Fruit fly (Drosophila melanogaster) whole organism, prepupa: Measurements from ENCODE around the gene CG11586.

Source experiments
- Blimp-1 ChIP-seq: fragments of 200-800 bp; sonication (Bioruptor generic); optimal IDR thresholded peaks from 3 replicates; lab custom pipeline; 2017; ENCODE audit warnings: missing biosample characterization, missing genetic modification characterization, mild to moderate bottlenecking, moderate library complexity, missing genetic modification reagents
- CG10631 ChIP-seq: fragments of 200-800 bp; sonication (Bioruptor generic); optimal IDR thresholded peaks from 2 replicates; lab custom pipeline; 2016; ENCODE audit warnings: missing biosample characterization, missing genetic modification characterization
- CG11762 ChIP-seq: fragments of 200-800 bp; sonication (Bioruptor generic); optimal IDR thresholded peaks from 3 replicates; lab custom pipeline; 2016; ENCODE audit warnings: missing biosample characterization, missing genetic modification characterization; ENCODE audit not compliant: insufficient read depth
- CG11902 ChIP-seq: fragments of 200-800 bp; sonication (Bioruptor generic); optimal IDR thresholded peaks from 3 replicates; lab custom pipeline; 2016; ENCODE audit warnings: missing biosample characterization, missing genetic modification characterization
- CG16779 ChIP-seq: fragments of 200-800 bp; sonication (Bioruptor generic); optimal IDR thresholded peaks from 3 replicates; lab custom pipeline; 2017; ENCODE audit warnings: missing biosample characterization, mild to moderate bottlenecking, missing genetic modification characterization
- CG32006 ChIP-seq: fragments of 200-800 bp; sonication (Bioruptor generic); optimal IDR thresholded peaks from 3 replicates; lab custom pipeline; 2017; ENCODE audit warnings: missing biosample characterization, mild to moderate bottlenecking, missing genetic modification characterization
- CG34406 ChIP-seq: fragments of 200-800 bp; sonication (Bioruptor generic); optimal IDR thresholded peaks from 3 replicates; lab custom pipeline; 2016; ENCODE audit warnings: missing biosample characterization, missing genetic modification characterization
- CG4318 ChIP-seq: fragments of 200-800 bp; sonication (Bioruptor generic); optimal IDR thresholded peaks from 3 replicates; lab custom pipeline; 2017; ENCODE audit warnings: missing biosample characterization, mild to moderate bottlenecking, missing genetic modification characterization
- CG6163 ChIP-seq: fragments of 200-800 bp; sonication (Bioruptor generic); IDR thresholded peaks from 3 replicates; pipeline ENCODE4 v1.3.6; 2022; ENCODE audit warnings: missing biosample characterization, missing genetic modification characterization
- CG6276 ChIP-seq: fragments of 200-800 bp; sonication (Bioruptor generic); optimal IDR thresholded peaks from 2 replicates; lab custom pipeline; 2017; ENCODE audit warnings: missing biosample characterization, mild to moderate bottlenecking, missing genetic modification characterization
- CG6792 ChIP-seq: fragments of 200-800 bp; sonication (Bioruptor generic); optimal IDR thresholded peaks from 3 replicates; lab custom pipeline; 2016; ENCODE audit warnings: missing biosample characterization, missing genetic modification characterization
- CG6808 ChIP-seq: fragments of 200-800 bp; sonication (Bioruptor generic); optimal IDR thresholded peaks from 3 replicates; lab custom pipeline; 2017; ENCODE audit warnings: missing biosample characterization, missing genetic modification characterization, mild to moderate bottlenecking, moderate library complexity, missing genetic modification reagents
- CG8119 ChIP-seq: fragments of 200-800 bp; sonication (Bioruptor generic); IDR thresholded peaks from 3 replicates; pipeline ENCODE4 v1.3.6; 2022; ENCODE audit warnings: missing biosample characterization, missing genetic modification characterization
- CG8319 ChIP-seq: fragments of 200-800 bp; sonication (Bioruptor generic); optimal IDR thresholded peaks from 3 replicates; lab custom pipeline; 2016; ENCODE audit warnings: missing biosample characterization, missing genetic modification characterization
- CG8632 ChIP-seq: fragments of 200-800 bp; sonication (Bioruptor generic); optimal IDR thresholded peaks from 3 replicates; lab custom pipeline; 2016; ENCODE audit warnings: missing biosample characterization, missing genetic modification characterization
- CG9139 ChIP-seq: fragments of 200-800 bp; sonication (Bioruptor generic); optimal IDR thresholded peaks from 3 replicates; lab custom pipeline; 2017; ENCODE audit warnings: missing biosample characterization, mild to moderate bottlenecking, missing genetic modification characterization
- Eip75B ChIP-seq: fragments of 200-800 bp; sonication (Bioruptor generic); optimal IDR thresholded peaks from 3 replicates; lab custom pipeline; 2016; ENCODE audit warnings: missing biosample characterization, missing genetic modification characterization
- Eip78C ChIP-seq: fragments of 200-800 bp; sonication (Bioruptor generic); peaks from one replicate; lab custom pipeline; 2016; ENCODE audit warnings: missing biosample characterization, missing genetic modification characterization
- Eip93F ChIP-seq: fragments of 200-800 bp; sonication (Bioruptor generic); optimal IDR thresholded peaks from 2 replicates; lab custom pipeline; 2016; ENCODE audit warnings: missing biosample characterization, mild to moderate bottlenecking, missing genetic modification characterization
- Ets21C ChIP-seq: fragments of 200-800 bp; sonication (Bioruptor generic); optimal IDR thresholded peaks from 3 replicates; lab custom pipeline; 2016; ENCODE audit warnings: missing biosample characterization, missing genetic modification characterization
- Ets96B ChIP-seq: fragments of 200-800 bp; optimal IDR thresholded peaks from 2 replicates; lab custom pipeline; 2019; ENCODE audit warnings: missing biosample characterization, mild to moderate bottlenecking, missing genetic modification characterization, moderate library complexity
- Gug ChIP-seq: fragments of 200-800 bp; sonication (Bioruptor generic); IDR thresholded peaks from 2 replicates; pipeline ENCODE4 v1.3.6; 2022; ENCODE audit warnings: missing biosample characterization, missing genetic modification characterization
- Hr38 ChIP-seq: sonication (Bioruptor generic); optimal IDR thresholded peaks from 2 replicates; lab custom pipeline; 2016; ENCODE audit warnings: missing biosample characterization, missing genetic modification characterization
- Hr39 ChIP-seq: fragments of 200-800 bp; sonication (Bioruptor generic); optimal IDR thresholded peaks from 2 replicates; lab custom pipeline; 2016; ENCODE audit warnings: missing biosample characterization, missing genetic modification characterization
- Hr4 ChIP-seq: fragments of 200-800 bp; sonication (Bioruptor generic); optimal IDR thresholded peaks from 3 replicates; lab custom pipeline; 2016; ENCODE audit warnings: missing biosample characterization, missing genetic modification characterization
- Lpt ChIP-seq: fragments of 200-800 bp; sonication (Bioruptor generic); optimal IDR thresholded peaks from 3 replicates; lab custom pipeline; 2016; ENCODE audit warnings: missing biosample characterization, missing genetic modification characterization
- Met ChIP-seq: fragments of 200-800 bp; sonication (Bioruptor generic); optimal IDR thresholded peaks from 3 replicates; lab custom pipeline; 2016; ENCODE audit warnings: missing biosample characterization, missing genetic modification characterization
- OdsH ChIP-seq: fragments of 200-800 bp; sonication (Bioruptor generic); optimal IDR thresholded peaks from 3 replicates; lab custom pipeline; 2016; ENCODE audit warnings: missing biosample characterization, missing genetic modification characterization
- Smox ChIP-seq: fragments of 200-800 bp; sonication (Bioruptor generic); optimal IDR thresholded peaks from 3 replicates; lab custom pipeline; 2016; ENCODE audit warnings: missing biosample characterization, missing genetic modification characterization
- Sox102F ChIP-seq: fragments of 200-800 bp; sonication (Bioruptor generic); optimal IDR thresholded peaks from 2 replicates; lab custom pipeline; 2016; ENCODE audit warnings: missing biosample characterization, mild to moderate bottlenecking, missing genetic modification characterization
- Sox14 ChIP-seq: fragments of 200-800 bp; sonication (Bioruptor generic); optimal IDR thresholded peaks from 3 replicates; lab custom pipeline; 2016; ENCODE audit warnings: missing biosample characterization, missing genetic modification characterization
- Sox15 ChIP-seq: fragments of 200-800 bp; sonication (Bioruptor generic); optimal IDR thresholded peaks from 3 replicates; lab custom pipeline; 2016; ENCODE audit warnings: missing biosample characterization, missing genetic modification characterization
- achi ChIP-seq: fragments of 200-800 bp; sonication (Bioruptor generic); optimal IDR thresholded peaks from 3 replicates; lab custom pipeline; 2016; ENCODE audit warnings: missing biosample characterization, missing genetic modification characterization
- cyc ChIP-seq: fragments of 200-800 bp; sonication (Bioruptor generic); optimal IDR thresholded peaks from 3 replicates; lab custom pipeline; 2016; ENCODE audit warnings: missing biosample characterization, missing genetic modification characterization
- dac ChIP-seq: fragments of 200-800 bp; sonication (Bioruptor generic); optimal IDR thresholded peaks from 2 replicates; lab custom pipeline; 2017; ENCODE audit warnings: missing biosample characterization, mild to moderate bottlenecking, missing genetic modification characterization
- dsx ChIP-seq: fragments of 200-800 bp; optimal IDR thresholded peaks from 3 replicates; lab custom pipeline; 2019; ENCODE audit warnings: missing biosample characterization, mild to moderate bottlenecking, missing genetic modification characterization, moderate library complexity; ENCODE audit not compliant: poor library complexity, severe bottlenecking
- eg ChIP-seq: fragments of 200-800 bp; sonication (Bioruptor generic); IDR thresholded peaks from 3 replicates; pipeline ENCODE4 v1.3.6; 2022; ENCODE audit warnings: missing biosample characterization, missing genetic modification characterization
- fd59A ChIP-seq: fragments of 200-800 bp; sonication (Bioruptor generic); optimal IDR thresholded peaks from 2 replicates; lab custom pipeline; 2017; ENCODE audit warnings: missing biosample characterization, mild to moderate bottlenecking, missing genetic modification characterization, missing genetic modification reagents
- fd85E ChIP-seq: fragments of 200-800 bp; sonication (Bioruptor generic); optimal IDR thresholded peaks from 3 replicates; lab custom pipeline; 2016; ENCODE audit warnings: missing biosample characterization, missing genetic modification characterization
- fkh ChIP-seq: fragments of 200-800 bp; sonication (Bioruptor generic); optimal IDR thresholded peaks from 3 replicates; lab custom pipeline; 2017; ENCODE audit warnings: missing biosample characterization, mild to moderate bottlenecking, missing genetic modification characterization, moderate library complexity
- lz ChIP-seq: fragments of 200-800 bp; sonication (Bioruptor generic); optimal IDR thresholded peaks from 3 replicates; lab custom pipeline; 2016; ENCODE audit warnings: missing biosample characterization, missing genetic modification characterization
- net ChIP-seq: fragments of 200-800 bp; sonication (Bioruptor generic); optimal IDR thresholded peaks from 3 replicates; lab custom pipeline; 2016; ENCODE audit warnings: missing biosample characterization, missing genetic modification characterization
- pdm3 ChIP-seq: fragments of 200-800 bp; sonication (Bioruptor generic); optimal IDR thresholded peaks from 3 replicates; lab custom pipeline; 2016; ENCODE audit warnings: missing biosample characterization, missing genetic modification characterization
- spab ChIP-seq: fragments of 200-800 bp; sonication (Bioruptor generic); optimal IDR thresholded peaks from 2 replicates; lab custom pipeline; 2017; ENCODE audit warnings: missing biosample characterization, mild to moderate bottlenecking, missing genetic modification characterization, missing genetic modification reagents
- ss ChIP-seq, 2 experiments: fragments of 200-800 bp; sonication (Bioruptor generic); optimal IDR thresholded peaks; 2 replicates in 1 of 2; 3 replicates in 1 of 2; lab custom pipeline; 2017 to 2018; ENCODE audit warnings: mild to moderate bottlenecking in 2 of 2, missing biosample characterization in 2 of 2, missing genetic modification characterization in 2 of 2, moderate library complexity in 1 of 2
- svp ChIP-seq: fragments of 200-800 bp; sonication (Bioruptor generic); peaks from one replicate; lab custom pipeline; 2016; ENCODE audit warnings: missing biosample characterization, missing genetic modification characterization
- topi ChIP-seq: fragments of 200-800 bp; sonication (Bioruptor generic); optimal IDR thresholded peaks from 3 replicates; lab custom pipeline; 2016; ENCODE audit warnings: missing biosample characterization, missing genetic modification characterization
- vri ChIP-seq: fragments of 200-800 bp; sonication (Bioruptor generic); optimal IDR thresholded peaks from 3 replicates; lab custom pipeline; 2016; ENCODE audit warnings: missing biosample characterization, mild to moderate bottlenecking, missing genetic modification characterization

Gene CG11586

DNA sequence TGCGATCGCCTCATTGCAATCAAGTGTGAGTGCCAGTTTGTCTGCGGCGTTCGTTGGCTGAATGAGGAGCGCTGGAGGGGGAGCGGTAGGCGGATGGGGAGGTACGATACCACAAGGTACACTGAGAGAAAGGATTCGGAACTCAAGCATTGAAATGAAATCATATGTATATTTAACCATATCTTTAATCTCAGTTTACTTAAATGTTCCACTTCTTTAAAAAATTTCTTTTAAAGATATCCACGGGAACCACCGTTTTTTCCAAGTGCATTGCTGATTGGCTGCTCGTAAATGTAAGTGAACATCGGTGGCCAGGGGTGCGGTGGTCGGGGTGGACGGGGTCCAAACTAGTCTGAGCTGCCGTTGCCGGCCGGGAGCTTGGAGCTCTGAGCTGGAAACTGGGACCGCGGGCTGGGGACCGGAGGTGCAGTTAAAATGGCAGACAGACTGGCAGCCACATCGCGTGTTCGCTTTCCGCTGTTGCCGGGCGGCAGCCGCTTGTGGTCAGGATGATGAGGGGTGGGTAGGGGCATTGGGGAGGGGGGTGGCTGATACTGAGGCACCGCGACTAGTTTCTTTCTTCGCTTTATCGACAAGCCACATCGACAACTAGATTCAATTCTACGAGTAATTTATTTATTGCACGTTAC, 34.0 kb downstream of the CG11586 start (continued):
- TF ChIP-seq Eip93F (GFP tag; lab: Kevin White, UChicago): peak; percentile 88
- TF ChIP-seq Gug (GFP tag; lab: Robert Waterston, UW): peak; percentile 99
- TF ChIP-seq Blimp-1: peak; percentile 89
- peak; percentile 97 for TF ChIP-seq CG34406 (GFP tag; lab: Kevin White, UChicago)
- peak; percentile 98 for TF ChIP-seq topi
- peak; percentile 99 for TF ChIP-seq CG6808 (GFP tag; lab: Kevin White, UChicago)
- peak; percentile 99 for TF ChIP-seq spab (GFP tag; lab: Kevin White, UChicago)
- TF ChIP-seq Sox102F (GFP tag; lab: Kevin White, UChicago): peak; percentile 95
- peak; percentile 97 for TF ChIP-seq Met
- TF ChIP-seq Smox (GFP tag; lab: Kevin White, UChicago): peak; percentile 91
- peak; percentile 98 to 99 for TF ChIP-seq ss (GFP tag; optimal IDR thresholded peaks at IDR 0.05; lab: Kevin White, UChicago)
- peak; percentile 91 for TF ChIP-seq Ets21C
- TF ChIP-seq achi: peak; percentile 98
- TF ChIP-seq lz (GFP tag; lab: Kevin White, UChicago): peak; percentile 98
- TF ChIP-seq CG11902 (GFP tag; lab: Kevin White, UChicago): peak; percentile 97
- TF ChIP-seq OdsH (GFP tag; lab: Kevin White, UChicago): peak; percentile 98
- peak; percentile 98 for TF ChIP-seq pdm3 (GFP tag; lab: Kevin White, UChicago)
- peak; percentile 99 for TF ChIP-seq Hr4
- peak; percentile 99 for TF ChIP-seq fd59A (GFP tag; lab: Kevin White, UChicago)
- peak; percentile 99 for TF ChIP-seq Eip75B (GFP tag; lab: Kevin White, UChicago)
- peak; percentile 99 for TF ChIP-seq CG6163 (GFP tag; lab: Robert Waterston, UW)
- peak; percentile 98 for TF ChIP-seq CG8632
- peak; percentile 99 for TF ChIP-seq CG10631 (GFP tag; lab: Kevin White, UChicago)
- peak; percentile 97 for TF ChIP-seq dac
- peak; percentile 99 for TF ChIP-seq svp (GFP tag; lab: Kevin White, UChicago)
- TF ChIP-seq cyc (GFP tag; lab: Kevin White, UChicago): peak; percentile 97
- peak; percentile 98 for TF ChIP-seq net (GFP tag; lab: Kevin White, UChicago)
- peak; percentile 93 for TF ChIP-seq Sox15 (GFP tag; lab: Kevin White, UChicago)
- TF ChIP-seq fd85E (GFP tag; lab: Kevin White, UChicago): peak; percentile 80
- peak; percentile 97 for TF ChIP-seq Lpt
- TF ChIP-seq CG8119 (GFP tag; lab: Robert Waterston, UW): peak; percentile 100
- peak; percentile 99 for TF ChIP-seq Ets96B (tag; lab: Kevin White, UChicago)
- peak; percentile 99 for TF ChIP-seq CG32006 (GFP tag; lab: Kevin White, UChicago)
- peak; percentile 88 for TF ChIP-seq vri
- peak; percentile 98 for TF ChIP-seq dsx (GFP tag; lab: Kevin White, UChicago)

DNA sequence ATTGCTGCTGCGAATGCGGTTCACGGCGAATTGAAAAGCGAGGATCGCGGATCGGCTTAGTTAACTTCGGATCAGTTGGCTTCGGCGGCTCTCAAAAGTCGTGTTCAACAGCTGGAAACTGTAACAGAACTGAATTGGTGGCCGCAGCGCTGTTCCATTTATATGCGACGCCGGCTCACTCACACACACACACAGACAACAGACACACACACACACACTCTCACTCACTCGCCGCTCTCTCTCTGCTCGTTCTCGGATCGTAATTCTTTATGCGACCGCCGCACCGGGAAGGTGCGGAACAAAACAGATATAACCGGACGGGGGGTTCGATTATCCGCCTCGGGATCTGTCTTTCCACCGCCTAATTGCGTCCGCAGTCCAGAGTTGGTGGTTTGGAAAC, 35.1 kb downstream of the CG11586 start, which contains the start of gene CG46460:
TSS of gene CG46460 (minus strand) at position 139 of the 400 bp plus-strand sequence.
- TF ChIP-seq Ets21C: peak; percentile 26
- peak; percentile 83 for TF ChIP-seq svp (GFP tag; lab: Kevin White, UChicago)
- 0 out of 2 replicates have a peak, but pooled peaks have one; percentile 9 for TF ChIP-seq Gug (GFP tag; lab: Robert Waterston, UW)
- TF ChIP-seq Eip75B (GFP tag; lab: Kevin White, UChicago): peak; percentile 31
- no peak for TF ChIP-seq achi
- TF ChIP-seq CG32006 (GFP tag; lab: Kevin White, UChicago): no peak
- TF ChIP-seq vri: no peak
- TF ChIP-seq CG6792 (GFP tag; lab: Kevin White, UChicago): no peak
- TF ChIP-seq lz (GFP tag; lab: Kevin White, UChicago): peak; percentile 49
- no peak for TF ChIP-seq Sox14
- no peak for TF ChIP-seq CG11762
- TF ChIP-seq OdsH (GFP tag; lab: Kevin White, UChicago): no peak
- peak; percentile 25 for TF ChIP-seq Ets96B (tag; lab: Kevin White, UChicago)
- no peak for TF ChIP-seq Eip93F (GFP tag; lab: Kevin White, UChicago)
- TF ChIP-seq Hr39 (GFP tag; lab: Kevin White, UChicago): no peak
- no peak for TF ChIP-seq Hr38 (GFP tag; lab: Kevin White, UChicago)
- TF ChIP-seq CG11902 (GFP tag; lab: Kevin White, UChicago): no peak
- TF ChIP-seq topi: peak; percentile 11
- peak; percentile 11 for TF ChIP-seq CG9139
- TF ChIP-seq eg (GFP tag; lab: Robert Waterston, UW): peak; percentile 45; the same call in 1 of the 3 replicates
- TF ChIP-seq dac: no peak
- no peak for TF ChIP-seq CG6276 (GFP tag; lab: Kevin White, UChicago)
- no peak for TF ChIP-seq Eip78C
- no peak for TF ChIP-seq CG4318
- peak; percentile 1 for TF ChIP-seq CG16779
- no peak for TF ChIP-seq CG10631 (GFP tag; lab: Kevin White, UChicago)
- TF ChIP-seq cyc (GFP tag; lab: Kevin White, UChicago): peak; percentile 25
- no peak for TF ChIP-seq CG8319 (GFP tag; lab: Kevin White, UChicago)
- TF ChIP-seq fkh: no peak
